Worm (Caenorhabditis elegans) whole organism, L4 larva: Measurements from ENCODE around the gene twnk-1.

Experiments
- D1046.2 ChIP-seq: fragments of 200-800 bp; sonication (Bioruptor generic); IDR thresholded peaks from 2 replicates; pipeline ENCODE4 v1.3.6; 2022; ENCODE audit warnings: missing genetic modification characterization, missing compliant biosample characterization
- F10B5.3 ChIP-seq: sonication (generic microtip); optimal IDR thresholded peaks from 2 replicates; lab custom pipeline; 2016; ENCODE audit warnings: mild to moderate bottlenecking, missing genetic modification characterization, missing compliant biosample characterization
- F26F4.8 ChIP-seq: fragments of 200-800 bp; sonication (Bioruptor generic); conservative IDR thresholded peaks from 2 replicates; pipeline ENCODE4 v1.3.6; 2022; ENCODE audit warnings: missing genetic modification characterization, missing compliant biosample characterization
- F44E2.7 ChIP-seq: fragments of 200-800 bp; sonication (Bioruptor generic); IDR thresholded peaks from 2 replicates; pipeline ENCODE4 v2.1.2; 2022; ENCODE audit warnings: missing genetic modification characterization, missing compliant biosample characterization
- F49E8.2 ChIP-seq: sonication (generic microtip); optimal IDR thresholded peaks from 2 replicates; lab custom pipeline; 2016; ENCODE audit warnings: missing compliant biosample characterization, mild to moderate bottlenecking, missing genetic modification characterization, borderline replicate concordance
- T20F7.1 ChIP-seq: fragments of 200-800 bp; sonication (Bioruptor generic); optimal IDR thresholded peaks from 2 replicates; lab custom pipeline; 2018; ENCODE audit warnings: mild to moderate bottlenecking, missing genetic modification characterization, missing compliant biosample characterization
- ZK337.2 ChIP-seq: fragments of 200-800 bp; sonication (Bioruptor generic); IDR thresholded peaks from 2 replicates; pipeline ENCODE4 v1.3.6; 2022; ENCODE audit warnings: missing genetic modification reagents, missing genetic modification characterization, missing compliant biosample characterization
- ZK546.5 ChIP-seq, 2 experiments: sonication (generic microtip); optimal IDR thresholded peaks; 2 replicates each; lab custom pipeline; 2017; ENCODE audit warnings: missing biosample characterization in 2 of 2, missing genetic modification characterization in 2 of 2
- aly-2 ChIP-seq: sonication (generic microtip); optimal IDR thresholded peaks from 2 replicates; lab custom pipeline; 2018; ENCODE audit warnings: missing biosample characterization, missing genetic modification characterization
- arid-1 ChIP-seq: fragments of 200-800 bp; sonication (Bioruptor generic); conservative IDR thresholded peaks from 2 replicates; pipeline ENCODE4 v1.3.6; 2022; ENCODE audit warnings: missing genetic modification reagents, missing genetic modification characterization, missing compliant biosample characterization
- attf-4 ChIP-seq: sonication (generic microtip); optimal IDR thresholded peaks from 3 replicates; lab custom pipeline; 2017; ENCODE audit warnings: missing biosample characterization, missing genetic modification characterization
- ceh-20 ChIP-seq: fragments of 200-800 bp; sonication (Bioruptor generic); IDR thresholded peaks from 2 replicates; pipeline ENCODE4 v1.3.6; 2022; ENCODE audit warnings: missing genetic modification reagents, missing genetic modification characterization, missing compliant biosample characterization
- cey-2 ChIP-seq: sonication (generic microtip); optimal IDR thresholded peaks from 3 replicates; lab custom pipeline; 2017; ENCODE audit warnings: missing genetic modification characterization, mild to moderate bottlenecking, missing compliant biosample characterization, antibody characterized with exemption, borderline replicate concordance; ENCODE audit not compliant: insufficient read depth
- daf-12 ChIP-seq: fragments of 150-350 bp; optimal IDR thresholded peaks from 2 replicates; lab custom pipeline; 2014; ENCODE audit warnings: missing biosample characterization, missing genetic modification reagents, missing genetic modification characterization
- daf-16 ChIP-seq, 3 experiments: sonication (generic microtip); optimal IDR thresholded peaks; 2 replicates each; lab custom pipeline; 2016 to 2017; ENCODE audit warnings: missing genetic modification characterization in 3 of 3, missing genetic modification reagents in 3 of 3, mild to moderate bottlenecking in 2 of 3, missing compliant biosample characterization in 2 of 3, missing biosample characterization in 1 of 3, moderate library complexity in 1 of 3
- daf-19 ChIP-seq: fragments of 200-800 bp; sonication (Bioruptor generic); conservative IDR thresholded peaks from 2 replicates; pipeline ENCODE4 v1.3.6; 2022; ENCODE audit warnings: missing genetic modification characterization, missing compliant biosample characterization
- dmd-8 ChIP-seq: fragments of 200-800 bp; sonication (Bioruptor generic); IDR thresholded peaks from 2 replicates; pipeline ENCODE4 v1.3.6; 2022; ENCODE audit warnings: missing genetic modification characterization, missing compliant biosample characterization
- dve-1 ChIP-seq: sonication (generic microtip); optimal IDR thresholded peaks from 2 replicates; lab custom pipeline; 2017; ENCODE audit warnings: antibody characterized with exemption, mild to moderate bottlenecking, missing genetic modification characterization, missing compliant biosample characterization; ENCODE audit not compliant: insufficient read depth
- fkh-10 ChIP-seq: fragments of 150-350 bp; optimal IDR thresholded peaks from 2 replicates; lab custom pipeline; 2014; ENCODE audit warnings: missing biosample characterization, missing genetic modification reagents, missing genetic modification characterization
- hif-1 ChIP-seq, 2 experiments: sonication (generic microtip); optimal IDR thresholded peaks; 2 replicates each; lab custom pipeline; 2016 to 2017; ENCODE audit warnings: missing compliant biosample characterization in 2 of 2, missing genetic modification characterization in 2 of 2, missing genetic modification reagents in 2 of 2, missing genotype in 2 of 2, mild to moderate bottlenecking in 1 of 2
- hlh-30 ChIP-seq: sonication (generic microtip); optimal IDR thresholded peaks from 2 replicates; lab custom pipeline; 2017; ENCODE audit warnings: antibody characterized with exemption, mild to moderate bottlenecking, missing genetic modification characterization, missing compliant biosample characterization; ENCODE audit not compliant: insufficient read depth
- lin-1 ChIP-seq: fragments of 200-800 bp; sonication (Bioruptor generic); IDR thresholded peaks from 2 replicates; pipeline ENCODE4 v1.3.6; 2022; ENCODE audit warnings: missing genetic modification reagents, missing genetic modification characterization, missing compliant biosample characterization
- lin-38 ChIP-seq: fragments of 200-800 bp; sonication (Bioruptor generic); IDR thresholded peaks from 2 replicates; pipeline ENCODE4 v1.3.6; 2022; ENCODE audit warnings: missing genetic modification reagents, missing genetic modification characterization, missing compliant biosample characterization
- lir-3 ChIP-seq: sonication (generic microtip); optimal IDR thresholded peaks from 2 replicates; lab custom pipeline; 2016; ENCODE audit warnings: mild to moderate bottlenecking, missing genetic modification characterization, missing compliant biosample characterization
- lsy-2 ChIP-seq, 2 experiments: fragments of 150-350 bp in 1 of 2; sonication (generic microtip) in 1 of 2; optimal IDR thresholded peaks; 2 replicates each; lab custom pipeline; 2014 to 2017; ENCODE audit warnings: missing biosample characterization in 2 of 2, missing genetic modification characterization in 2 of 2
- madf-5 ChIP-seq, 2 experiments: fragments of 200-800 bp; sonication (Bioruptor generic); IDR thresholded peaks; 2 replicates each; pipeline ENCODE4 v1.3.6; 2022; ENCODE audit warnings: missing compliant biosample characterization in 2 of 2, missing genetic modification characterization in 2 of 2
- madf-9 ChIP-seq: fragments of 200-800 bp; sonication (Bioruptor generic); conservative IDR thresholded peaks from 2 replicates; pipeline ENCODE4 v1.3.6; 2022; ENCODE audit warnings: missing genetic modification reagents, missing genetic modification characterization, missing compliant biosample characterization
- mdl-1 ChIP-seq, 2 experiments: fragments of 150-350 bp in 1 of 2; sonication (generic microtip) in 1 of 2; optimal IDR thresholded peaks; 2 replicates each; lab custom pipeline; 2014 to 2017; ENCODE audit warnings: missing biosample characterization in 2 of 2, missing genetic modification characterization in 2 of 2
- mdt-29 ChIP-seq: fragments of 200-800 bp; sonication (Bioruptor generic); IDR thresholded peaks from 2 replicates; pipeline ENCODE4 v1.3.6; 2022; ENCODE audit warnings: missing genetic modification reagents, missing genetic modification characterization, missing compliant biosample characterization
- mep-1 ChIP-seq: fragments of 150-350 bp; sonication (generic microtip); optimal IDR thresholded peaks from 3 replicates; lab custom pipeline; 2014; ENCODE audit warnings: missing biosample characterization, missing genetic modification characterization
- nhr-25 ChIP-seq: sonication (generic microtip); optimal IDR thresholded peaks from 2 replicates; lab custom pipeline; 2017; ENCODE audit warnings: missing genetic modification characterization, mild to moderate bottlenecking, missing compliant biosample characterization, antibody characterized with exemption, moderate library complexity, borderline replicate concordance; ENCODE audit not compliant: insufficient read depth
- nhr-28 ChIP-seq: fragments of 150-350 bp; optimal IDR thresholded peaks from 2 replicates; lab custom pipeline; 2014; ENCODE audit warnings: missing biosample characterization, missing genetic modification characterization
- nhr-42 ChIP-seq: fragments of 200-800 bp; sonication (Bioruptor generic); IDR thresholded peaks from 2 replicates; pipeline ENCODE4 v1.3.6; 2022; ENCODE audit warnings: missing genetic modification characterization, missing compliant biosample characterization
- nhr-6 ChIP-seq: fragments of 150-350 bp; optimal IDR thresholded peaks from 2 replicates; lab custom pipeline; 2014; ENCODE audit warnings: missing biosample characterization, missing genetic modification characterization
- nhr-77 ChIP-seq: fragments of 150-350 bp; optimal IDR thresholded peaks from 2 replicates; lab custom pipeline; 2014; ENCODE audit warnings: missing biosample characterization, missing genetic modification characterization
- pqm-1 ChIP-seq: sonication (generic microtip); optimal IDR thresholded peaks from 2 replicates; lab custom pipeline; 2017; ENCODE audit warnings: missing biosample characterization, missing genetic modification characterization
- saeg-2 ChIP-seq: fragments of 200-800 bp; sonication (Bioruptor generic); IDR thresholded peaks from 2 replicates; pipeline ENCODE4 v1.3.6; 2022; ENCODE audit warnings: missing genetic modification reagents, missing genetic modification characterization, missing compliant biosample characterization
- sdz-12 ChIP-seq: fragments of 200-800 bp; sonication (Bioruptor generic); optimal IDR thresholded peaks from 2 replicates; lab custom pipeline; 2018; ENCODE audit warnings: mild to moderate bottlenecking, missing genetic modification characterization, missing compliant biosample characterization
- set-16 ChIP-seq: fragments of 200-800 bp; sonication (Bioruptor generic); IDR thresholded peaks from 2 replicates; pipeline ENCODE4 v1.3.6; 2022; ENCODE audit warnings: missing genetic modification reagents, missing genetic modification characterization, missing compliant biosample characterization
- skn-1 ChIP-seq: fragments of 150-350 bp; optimal IDR thresholded peaks from 2 replicates; lab custom pipeline; 2014; ENCODE audit warnings: missing biosample characterization, missing genetic modification characterization
- snpc-1.2 ChIP-seq: fragments of 200-800 bp; sonication (Bioruptor generic); IDR thresholded peaks from 2 replicates; pipeline ENCODE4 v1.3.6; 2022; ENCODE audit warnings: missing genetic modification reagents, missing genetic modification characterization, missing compliant biosample characterization
- spr-1 ChIP-seq: sonication (generic microtip); optimal IDR thresholded peaks from 2 replicates; lab custom pipeline; 2016; ENCODE audit warnings: mild to moderate bottlenecking, missing genetic modification characterization, missing compliant biosample characterization
- spr-3 ChIP-seq: fragments of 200-800 bp; sonication (Bioruptor generic); optimal IDR thresholded peaks from 2 replicates; lab custom pipeline; 2018; ENCODE audit warnings: mild to moderate bottlenecking, missing genetic modification characterization, missing compliant biosample characterization
- tag-97 ChIP-seq: fragments of 200-800 bp; sonication (Bioruptor generic); IDR thresholded peaks from 2 replicates; pipeline ENCODE4 v1.3.6; 2022; ENCODE audit warnings: missing genetic modification characterization, missing compliant biosample characterization
- zag-1 ChIP-seq: fragments of 150-350 bp; optimal IDR thresholded peaks from 2 replicates; lab custom pipeline; 2014; ENCODE audit warnings: missing biosample characterization, missing genetic modification characterization
- zfp-2 ChIP-seq: sonication (generic microtip); optimal IDR thresholded peaks from 2 replicates; lab custom pipeline; 2016; ENCODE audit warnings: mild to moderate bottlenecking, missing genetic modification characterization, missing compliant biosample characterization
- zip-11 ChIP-seq: fragments of 200-800 bp; sonication (Bioruptor generic); IDR thresholded peaks from 2 replicates; pipeline ENCODE4 v1.3.6; 2022; ENCODE audit warnings: missing genetic modification characterization, missing compliant biosample characterization
- ztf-11 ChIP-seq: fragments of 150-350 bp; optimal IDR thresholded peaks from 2 replicates; lab custom pipeline; 2014; ENCODE audit warnings: missing biosample characterization, missing genetic modification characterization
- ztf-7 ChIP-seq: fragments of 150-350 bp; optimal IDR thresholded peaks from 2 replicates; lab custom pipeline; 2014; ENCODE audit warnings: missing biosample characterization, missing genetic modification characterization

Gene twnk-1

DNA sequence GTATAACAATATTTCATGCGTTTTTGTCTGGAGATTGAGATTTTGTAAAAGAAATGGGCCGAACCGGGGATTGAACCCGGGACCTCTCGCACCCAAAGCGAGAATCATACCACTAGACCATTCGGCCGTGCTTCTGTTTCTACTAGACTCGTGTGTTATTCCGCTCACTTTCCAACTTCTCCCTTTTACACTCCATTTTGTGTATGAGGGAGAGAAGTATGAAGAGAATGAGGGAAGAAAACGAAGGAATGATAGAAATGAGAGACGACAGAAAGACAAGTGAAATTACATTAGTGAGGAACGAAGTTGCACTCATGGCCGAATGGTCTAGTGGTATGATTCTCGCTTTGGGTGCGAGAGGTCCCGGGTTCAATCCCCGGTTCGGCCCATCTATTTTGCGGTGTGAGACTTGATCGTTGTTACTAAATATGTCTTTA lies 10.2 kb downstream of the twnk-1 start:
- TF ChIP-seq zag-1 (peak; percentile 38), dmd-8 (GFP tag; lab: Robert Waterston, UW) (peak; percentile 94), skn-1 (tag; lab: Kevin White, UChicago) (no peak), F10B5.3 (tag; lab: Kevin White, UChicago) (peak; percentile 85), sdz-12 (GFP tag; lab: Kevin White, UChicago) (peak; percentile 76), F49E8.2 (tag; lab: Kevin White, UChicago) (peak; percentile 82), ceh-20 (GFP tag; lab: Robert Waterston, UW) (peak; percentile 86), snpc-1.2 (peak; percentile 93), mdt-29 (GFP tag; lab: Robert Waterston, UW) (peak; percentile 85), mep-1 (tag; lab: Kevin White, UChicago) (peak; percentile 94), saeg-2 (GFP tag; lab: Robert Waterston, UW) (peak; percentile 87; the same call in 1 of the 2 replicates), spr-1 (tag; lab: Kevin White, UChicago) (peak; percentile 86), nhr-6 (tag; lab: Kevin White, UChicago) (peak; percentile 76), F26F4.8 (peak; percentile 39; the same call in 1 of the 2 replicates), zip-11 (0 out of 2 replicates have a peak, but pooled peaks have one; percentile 26), nhr-28 (tag; lab: Kevin White, UChicago) (peak; percentile 59), mdl-1 (tag; optimal IDR thresholded peaks at IDR 0.05; lab: Kevin White, UChicago) (peak; percentile 47 to 74), nhr-42 (GFP tag; lab: Robert Waterston, UW) (peak; percentile 83), set-16 (GFP tag; lab: Robert Waterston, UW) (peak; percentile 37; the same call in 1 of the 2 replicates), spr-3 (peak; percentile 90), lir-3 (tag; lab: Kevin White, UChicago) (peak; percentile 83), cey-2 (tag; lab: Kevin White, UChicago) (no peak), F44E2.7 (GFP tag; lab: Robert Waterston, UW) (0 out of 2 replicates have a peak, but pooled peaks have one; percentile 59), T20F7.1 (GFP tag; lab: Kevin White, UChicago) (peak; percentile 68), lin-38 (GFP tag; lab: Robert Waterston, UW) (peak; percentile 84), D1046.2 (GFP tag; lab: Robert Waterston, UW) (peak; percentile 47; the same call in 1 of the 2 replicates), fkh-10 (GFP tag; lab: Kevin White, UChicago) (peak; percentile 57), attf-4 (tag; lab: Kevin White, UChicago) (peak; percentile 37), ZK337.2 (GFP tag; lab: Robert Waterston, UW) (0 out of 2 replicates have a peak, but pooled peaks have one; percentile 25), lsy-2 (tag; optimal IDR thresholded peaks at IDR 0.05; lab: Kevin White, UChicago) (peak; percentile 74 to 85), tag-97 (GFP tag; lab: Robert Waterston, UW) (peak; percentile 82; the same call in 1 of the 2 replicates), aly-2 (tag; lab: Kevin White, UChicago) (no peak), daf-16 (GFP tag; optimal IDR thresholded peaks at IDR 0.05; lab: Kevin White, UChicago) (peak; percentile 86 to 90), daf-16 (tag; optimal IDR thresholded peaks at IDR 0.05; lab: Kevin White, UChicago) (peak; percentile 75), ztf-7 (tag; lab: Kevin White, UChicago) (peak; percentile 89), daf-19 (GFP tag; lab: Robert Waterston, UW) (peak; percentile 92), daf-12 (no peak), nhr-25 (tag; lab: Kevin White, UChicago) (peak; percentile 89), dve-1 (tag; lab: Kevin White, UChicago) (peak; percentile 73), lin-1 (GFP tag; lab: Robert Waterston, UW) (peak; percentile 68), zfp-2 (peak; percentile 48), pqm-1 (tag; lab: Kevin White, UChicago) (peak; percentile 7), nhr-77 (tag; lab: Kevin White, UChicago) (peak; percentile 48), madf-9 (GFP tag; lab: Robert Waterston, UW) (peak; percentile 87), hif-1 (tag; optimal IDR thresholded peaks at IDR 0.05; lab: Kevin White, UChicago) (peak; percentile 59 to 63), ztf-11 (tag; lab: Kevin White, UChicago) (no peak), madf-5 (GFP tag; IDR thresholded peaks at IDR 0.05; lab: Robert Waterston, UW) (peak; percentile 57 to 84; a peak in 3 of 4 replicates), ZK546.5 (tag; optimal IDR thresholded peaks at IDR 0.05; lab: Kevin White, UChicago) (no peak), arid-1 (GFP tag; lab: Robert Waterston, UW) (peak; percentile 70), hlh-30 (tag; lab: Kevin White, UChicago) (peak; percentile 81)
